Worm (Caenorhabditis elegans): ENCODE measurements around the gene oct-2.

DNA sequence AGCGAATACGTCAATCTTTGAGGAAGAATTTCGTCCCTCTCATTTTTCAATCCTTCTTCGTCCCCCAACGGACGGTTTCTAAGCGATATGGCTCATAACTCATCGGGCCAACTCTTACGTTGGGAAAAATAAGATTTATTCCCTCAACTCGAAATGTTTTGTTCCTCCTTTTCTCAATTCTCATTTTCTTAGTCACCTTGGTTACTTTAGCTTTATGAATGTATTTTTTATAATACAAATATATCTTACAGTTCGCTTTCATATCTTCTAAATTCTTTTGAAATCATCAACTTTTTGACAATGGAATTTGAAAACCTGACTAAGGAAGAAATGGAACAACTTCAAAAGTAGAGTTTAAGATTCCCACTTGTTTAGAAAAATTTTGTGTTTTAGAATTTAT lies 16.8 kb upstream of the oct-2 start, which contains the start of gene npr-9:
- TF ChIP-seq dpl-1 (GFP tag; optimal IDR thresholded peaks at IDR 0.05) (no peak), akir-1 (GFP tag; optimal IDR thresholded peaks at IDR 0.05) (no peak), let-607 (tag; optimal IDR thresholded peaks at IDR 0.05) (no peak), F39B2.1 (GFP tag; IDR thresholded peaks at IDR 0.05) (no peak), unc-62 (GFP tag; optimal IDR thresholded peaks at IDR 0.05) (no peak), K12H6.12 (tag; optimal IDR thresholded peaks at IDR 0.05) (no peak), ama-1 (optimal IDR thresholded peaks at IDR 0.05) (no peak), ama-1 (GFP tag; optimal IDR thresholded peaks at IDR 0.05) (no peak), tbp1 (GFP tag; optimal IDR thresholded peaks at IDR 0.05) (no peak), efl-1 (GFP tag; optimal IDR thresholded peaks at IDR 0.05) (no peak), F55B11.4 (tag; optimal IDR thresholded peaks at IDR 0.05; ENCODE audit: borderline replicate concordance, insufficient read depth) (no peak), ztf-6 (GFP tag; IDR thresholded peaks at IDR 0.05) (no peak), madf-10 (tag; optimal IDR thresholded peaks at IDR 0.05) (no peak), hlh-12 (tag; optimal IDR thresholded peaks at IDR 0.05) (no peak), nfya-2 (GFP tag; IDR thresholded peaks at IDR 0.05) (no peak)
